Fruit fly (Drosophila melanogaster): Measurements from ENCODE around the gene Daao2.
A peak's percentile ranks its signal among the peaks of the same experiment; 100 is the strongest.

The Daao2 gene

DNA sequence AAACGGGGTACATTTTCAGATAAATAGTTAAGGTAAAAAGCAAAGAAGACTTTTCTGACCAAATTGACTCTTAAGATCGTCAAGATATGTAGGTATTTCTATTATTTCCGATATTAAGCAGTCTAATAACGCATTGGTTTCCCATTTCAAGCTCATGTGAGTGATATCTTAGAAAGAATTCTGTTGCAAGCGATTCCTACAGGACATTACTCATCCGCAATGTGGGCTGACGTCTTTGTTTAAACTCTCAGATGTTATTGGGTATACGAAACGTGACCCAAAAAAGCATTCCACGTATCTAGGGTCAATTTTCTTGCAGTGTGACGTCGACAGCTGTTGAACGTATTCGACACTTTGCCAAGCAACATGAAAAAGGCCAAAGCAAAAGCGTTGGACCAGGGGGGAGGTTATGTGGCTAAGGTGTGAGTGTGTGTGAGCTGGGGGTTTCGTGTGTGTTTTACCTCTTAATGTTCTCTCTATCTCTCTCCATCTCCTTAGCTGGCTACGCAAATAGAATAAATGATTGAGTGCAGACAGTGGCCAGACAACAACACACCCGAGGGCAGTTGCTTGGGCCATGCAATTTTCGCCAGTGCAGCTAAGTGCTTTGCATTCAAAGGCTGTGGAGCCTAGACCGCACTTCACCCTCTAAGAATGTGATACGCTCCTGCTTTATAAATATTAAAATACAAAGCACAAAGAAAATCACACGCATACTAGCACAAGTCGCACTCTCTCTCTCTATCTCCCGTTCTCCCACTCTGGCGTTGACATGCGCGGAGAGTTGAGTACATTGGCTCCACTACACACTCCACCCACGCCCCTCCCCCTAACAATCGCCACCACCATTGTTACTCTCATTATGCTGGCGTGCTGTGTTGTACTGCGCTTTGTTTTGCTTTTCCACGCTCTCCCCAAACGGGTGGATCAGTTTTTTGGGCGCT is 15.5 kb upstream of the Daao2 start (continued):
- no peak for TF ChIP-seq CG15479 (GFP tag; optimal IDR thresholded peaks at IDR 0.05)
- no peak for TF ChIP-seq Lpt (GFP tag; optimal IDR thresholded peaks at IDR 0.05)
- TF ChIP-seq Sry-δ (GFP tag; optimal IDR thresholded peaks at IDR 0.05) = peak; percentile 70
- TF ChIP-seq org-1 (GFP tag; optimal IDR thresholded peaks at IDR 0.05) = peak; percentile 97
- peak; percentile 83 for TF ChIP-seq ranshi (GFP tag; IDR thresholded peaks at IDR 0.05)
- peak; percentile 91 to 92 for TF ChIP-seq bsh (GFP tag; optimal IDR thresholded peaks at IDR 0.05)
- peak; percentile 96 for TF ChIP-seq Side (GFP tag; optimal IDR thresholded peaks at IDR 0.05)
- peak; percentile 70 for TF ChIP-seq nom (GFP tag; optimal IDR thresholded peaks at IDR 0.05)
- TF ChIP-seq sr (GFP tag; IDR thresholded peaks at IDR 0.05) = peak; percentile 35; the same call in 2 of the 3 replicates
- peak; percentile 78 for TF ChIP-seq Dbx (GFP tag; IDR thresholded peaks at IDR 0.05)
- TF ChIP-seq CG1233 (GFP tag; optimal IDR thresholded peaks at IDR 0.05) = peak; percentile 96
- TF ChIP-seq CG12219 (GFP tag; optimal IDR thresholded peaks at IDR 0.05) = peak; percentile 91
- TF ChIP-seq Dip3 (GFP tag; optimal IDR thresholded peaks at IDR 0.05) = peak; percentile 96
- TF ChIP-seq NfI (GFP tag; optimal IDR thresholded peaks at IDR 0.05) = peak; percentile 95
- TF ChIP-seq Doc2 (GFP tag; IDR thresholded peaks at IDR 0.05) = no peak
- peak; percentile 62 for TF ChIP-seq CG31365 (tag; optimal IDR thresholded peaks at IDR 0.05)
- TF ChIP-seq eve (GFP tag; optimal IDR thresholded peaks at IDR 0.05) = peak in 1 of 2 experiments; percentile 100
- peak; percentile 67 for TF ChIP-seq stc (GFP tag; IDR thresholded peaks at IDR 0.05)
- peak; percentile 75 for TF ChIP-seq Deaf1 (tag; optimal IDR thresholded peaks at IDR 0.05)
- peak; percentile 92 for TF ChIP-seq CG16815 (GFP tag; optimal IDR thresholded peaks at IDR 0.05)
- TF ChIP-seq btn (GFP tag; optimal IDR thresholded peaks at IDR 0.05) = peak; percentile 87
- peak; percentile 57 for TF ChIP-seq Sry-β (GFP tag; optimal IDR thresholded peaks at IDR 0.05)
- peak; percentile 64 for TF ChIP-seq dati (GFP tag; IDR thresholded peaks at IDR 0.05)
- TF ChIP-seq Opbp (GFP tag; IDR thresholded peaks at IDR 0.05; ENCODE audit: partially characterized antibody) = 0 out of 3 replicates have a peak, but pooled peaks have one; percentile 44
- peak; percentile 52 for TF ChIP-seq CG17328 (GFP tag; IDR thresholded peaks at IDR 0.05)
- TF ChIP-seq Mrtf (GFP tag; IDR thresholded peaks at IDR 0.05) = peak; percentile 78
- peak; percentile 96 for TF ChIP-seq CG8944 (GFP tag; optimal IDR thresholded peaks at IDR 0.05)
- TF ChIP-seq CG4854 (GFP tag; optimal IDR thresholded peaks at IDR 0.05) = peak; percentile 92
- TF ChIP-seq her (GFP tag; optimal IDR thresholded peaks at IDR 0.05) = peak; percentile 94
- peak; percentile 93 for TF ChIP-seq klu (GFP tag; IDR thresholded peaks at IDR 0.05)
- peak; percentile 97 for TF ChIP-seq nau (GFP tag; optimal IDR thresholded peaks at IDR 0.05)

DNA sequence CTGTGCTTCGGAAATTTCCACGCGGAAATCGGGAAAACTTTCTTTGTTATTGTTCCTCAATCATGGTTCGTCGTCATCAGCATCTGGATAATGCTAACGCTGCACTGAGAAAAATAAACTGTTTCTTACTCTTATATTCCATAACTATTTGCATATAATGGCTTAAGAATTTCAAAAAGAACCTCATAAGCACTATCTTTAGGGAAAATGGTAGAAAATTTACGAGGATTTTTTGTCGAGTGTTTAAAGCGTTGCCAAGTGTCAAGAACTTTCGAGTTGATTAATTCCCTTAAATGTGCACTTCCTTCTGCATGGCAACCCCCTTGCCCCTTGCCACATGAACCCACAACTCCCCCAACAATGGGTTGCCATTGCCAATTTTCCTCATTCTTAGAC is 14.8 kb upstream of the Daao2 start:
- TF ChIP-seq CG2889 (GFP tag; IDR thresholded peaks at IDR 0.05) (no peak), pzg (GFP tag; optimal IDR thresholded peaks at IDR 0.05) (no peak), CG13775 (GFP tag; optimal IDR thresholded peaks at IDR 0.05) (peak; percentile 29), GATAe (GFP tag; conservative IDR thresholded peaks at IDR 0.05) (no peak), Ets97D (GFP tag; optimal IDR thresholded peaks at IDR 0.05) (no peak), Hey (tag; optimal IDR thresholded peaks at IDR 0.05) (no peak), unpg (GFP tag; optimal IDR thresholded peaks at IDR 0.05) (peak; percentile 77), D (optimal IDR thresholded peaks at IDR 0.05) (no peak), D (GFP tag; optimal IDR thresholded peaks at IDR 0.05) (peak; percentile 64), lmd (GFP tag; IDR thresholded peaks at IDR 0.05) (no peak; the same call in 1 of the 2 replicates), MTF-1 (GFP tag; optimal IDR thresholded peaks at IDR 0.05; ENCODE audit: borderline replicate concordance) (no peak), btn (GFP tag; optimal IDR thresholded peaks at IDR 0.05) (peak; percentile 31), gfzf (GFP tag; optimal IDR thresholded peaks at IDR 0.05) (no peak), crol (GFP tag; IDR thresholded peaks at IDR 0.05) (no peak), fd102C (GFP tag; optimal IDR thresholded peaks at IDR 0.05) (no peak), HLH3B (GFP tag; IDR thresholded peaks at IDR 0.05) (peak; percentile 77), CG2678 (tag; optimal IDR thresholded peaks at IDR 0.05) (peak; percentile 70), CG11085 (GFP tag; IDR thresholded peaks at IDR 0.05) (no peak), peb (GFP tag; IDR thresholded peaks at IDR 0.05) (no peak), CG7963 (GFP tag; IDR thresholded peaks at IDR 0.05; ENCODE audit: partially characterized antibody) (no peak)

Data from whole organism, embryonic.